Worm (Caenorhabditis elegans): ENCODE measurements around the gene 2L52.1.

ce11 chrII:46116-46515 is 44.5 kb downstream of the 2L52.1 start, which contains the start of gene rpt-4:
- no peak for TF ChIP-seq ama-1 (optimal IDR thresholded peaks at IDR 0.05)
- TF ChIP-seq nhr-28 (tag; optimal IDR thresholded peaks at IDR 0.05): no peak
- TF ChIP-seq egl-27 (tag; optimal IDR thresholded peaks at IDR 0.05): no peak
- TF ChIP-seq nhr-12 (tag; optimal IDR thresholded peaks at IDR 0.05): no peak
- no peak for TF ChIP-seq daf-12 (tag; optimal IDR thresholded peaks at IDR 0.05)
- TF ChIP-seq unc-39 (tag; optimal IDR thresholded peaks at IDR 0.05): no peak
- TF ChIP-seq fkh-10 (GFP tag; optimal IDR thresholded peaks at IDR 0.05): no peak
- no peak for TF ChIP-seq lsy-12 (tag; optimal IDR thresholded peaks at IDR 0.05)
- no peak for TF ChIP-seq aly-2 (tag; optimal IDR thresholded peaks at IDR 0.05)
- no peak for TF ChIP-seq tbx-2 (tag; optimal IDR thresholded peaks at IDR 0.05)
